Worm (Caenorhabditis elegans) whole organism, L1 larva: ENCODE measurements around the gene T05D4.5.
A peak's percentile ranks its signal among the peaks of the same experiment; 100 is the strongest.

Experiments used
- C04F5.9 ChIP-seq: sonication (generic microtip); optimal IDR thresholded peaks from 2 replicates; lab custom pipeline; 2016; ENCODE audit warnings: missing genetic modification characterization, missing compliant biosample characterization
- F16B12.6 ChIP-seq: fragments of 150-350 bp; optimal IDR thresholded peaks from 2 replicates; lab custom pipeline; 2014; ENCODE audit warnings: missing biosample characterization, missing genetic modification characterization
- Y116A8C.19 ChIP-seq: sonication (generic microtip); optimal IDR thresholded peaks from 2 replicates; lab custom pipeline; 2016; ENCODE audit warnings: missing compliant biosample characterization, missing genetic modification characterization, borderline replicate concordance
- aha-1 ChIP-seq: fragments of 150-350 bp; optimal IDR thresholded peaks from 2 replicates; lab custom pipeline; 2014; ENCODE audit warnings: missing biosample characterization, missing genetic modification characterization
- aly-2 ChIP-seq: fragments of 150-350 bp; optimal IDR thresholded peaks from 2 replicates; lab custom pipeline; 2014; ENCODE audit warnings: missing biosample characterization, missing genetic modification characterization
- blmp-1 ChIP-seq: fragments of 150-350 bp; optimal IDR thresholded peaks from 2 replicates; lab custom pipeline; 2014; ENCODE audit warnings: missing biosample characterization, missing genetic modification characterization
- ceh-63 ChIP-seq: fragments of 200-800 bp; sonication (Bioruptor generic); optimal IDR thresholded peaks from 2 replicates; lab custom pipeline; 2018; ENCODE audit warnings: mild to moderate bottlenecking, missing genetic modification characterization, missing compliant biosample characterization
- ceh-8 ChIP-seq: fragments of 200-800 bp; sonication (Bioruptor generic); optimal IDR thresholded peaks from 2 replicates; lab custom pipeline; 2018; ENCODE audit warnings: mild to moderate bottlenecking, missing genetic modification characterization, moderate library complexity, missing compliant biosample characterization
- ceh-82 ChIP-seq, 3 experiments: fragments of 150-350 bp in 1 of 3; sonication (generic microtip) in 2 of 3; optimal IDR thresholded peaks; 2 replicates each; lab custom pipeline; 2014 to 2017; ENCODE audit warnings: missing biosample characterization in 3 of 3, missing genetic modification characterization in 3 of 3
- ceh-88 ChIP-seq: fragments of 200-800 bp; sonication (Bioruptor generic); IDR thresholded peaks from 2 replicates; pipeline ENCODE4 v1.3.6; 2022; ENCODE audit warnings: missing genetic modification characterization, missing compliant biosample characterization
- ceh-90 ChIP-seq: sonication (generic microtip); optimal IDR thresholded peaks from 2 replicates; lab custom pipeline; 2016; ENCODE audit warnings: missing genetic modification characterization, missing compliant biosample characterization
- dpl-1 ChIP-seq, 3 experiments: fragments of 150-350 bp in 2 of 3; sonication (generic microtip) in 1 of 3; optimal IDR thresholded peaks; 2 replicates each; lab custom pipeline; 2014 to 2017; ENCODE audit warnings: missing biosample characterization in 3 of 3, missing genetic modification characterization in 3 of 3, missing genetic modification reagents in 3 of 3
- efl-1 ChIP-seq, 4 experiments: fragments of 150-350 bp; optimal IDR thresholded peaks in 3 of 4; peaks in 1 of 4; 1 replicate in 1 of 4; 2 replicates in 3 of 4; lab custom pipeline; 2014; ENCODE audit warnings: missing biosample characterization in 2 of 4, missing genetic modification characterization in 2 of 4, missing genetic modification reagents in 2 of 4
- egl-13 ChIP-seq: sonication (generic microtip); optimal IDR thresholded peaks from 2 replicates; lab custom pipeline; 2016; ENCODE audit warnings: missing genotype, missing genetic modification reagents, missing genetic modification characterization, missing compliant biosample characterization
- elt-2 ChIP-seq: sonication (generic microtip); optimal IDR thresholded peaks from 2 replicates; lab custom pipeline; 2016; ENCODE audit warnings: missing genetic modification characterization, mild to moderate bottlenecking, inconsistent platforms, missing compliant biosample characterization, missing genetic modification reagents
- ets-5 ChIP-seq: fragments of 200-800 bp; sonication (Bioruptor generic); IDR thresholded peaks from 2 replicates; pipeline ENCODE4 v1.3.6; 2022; ENCODE audit warnings: missing genetic modification characterization, missing compliant biosample characterization
- fkh-4 ChIP-seq: sonication (generic microtip); optimal IDR thresholded peaks from 2 replicates; lab custom pipeline; 2016; ENCODE audit warnings: missing compliant biosample characterization, missing genetic modification characterization, borderline replicate concordance
- fos-1 ChIP-seq: fragments of 150-350 bp; optimal IDR thresholded peaks from 2 replicates; lab custom pipeline; 2014; ENCODE audit warnings: missing biosample characterization, missing genetic modification characterization
- grh-1 ChIP-seq: fragments of 200-800 bp; sonication (Bioruptor generic); IDR thresholded peaks from 2 replicates; pipeline ENCODE4 v1.3.6; 2022; ENCODE audit warnings: missing genetic modification reagents, missing genetic modification characterization, missing compliant biosample characterization
- hlh-4 ChIP-seq: sonication (generic microtip); optimal IDR thresholded peaks from 2 replicates; lab custom pipeline; 2016; ENCODE audit warnings: mild to moderate bottlenecking, missing genetic modification characterization, missing compliant biosample characterization
- isw-1 ChIP-seq: fragments of 200-800 bp; sonication (Bioruptor generic); IDR thresholded peaks from 2 replicates; pipeline ENCODE4 v1.3.6; 2022; ENCODE audit warnings: missing genetic modification characterization, missing compliant biosample characterization
- jun-1 ChIP-seq: fragments of 150-350 bp; optimal IDR thresholded peaks from 2 replicates; lab custom pipeline; 2014; ENCODE audit warnings: missing biosample characterization, missing genetic modification reagents, missing genetic modification characterization
- lin-14 ChIP-seq: fragments of 200-800 bp; sonication (Bioruptor generic); optimal IDR thresholded peaks from 2 replicates; lab custom pipeline; 2018; ENCODE audit warnings: mild to moderate bottlenecking, missing genetic modification characterization, moderate library complexity, missing compliant biosample characterization
- lin-15B ChIP-seq: fragments of 150-350 bp; sonication (generic microtip); optimal IDR thresholded peaks from 3 replicates; lab custom pipeline; 2014; ENCODE audit warnings: missing biosample characterization, missing genetic modification characterization
- lin-35 ChIP-seq, 2 experiments: fragments of 150-350 bp; optimal IDR thresholded peaks; 2 replicates each; lab custom pipeline; 2014; ENCODE audit warnings: missing biosample characterization in 2 of 2, missing genetic modification characterization in 2 of 2, missing genetic modification reagents in 2 of 2
- lin-39 ChIP-seq: fragments of 150-350 bp; optimal IDR thresholded peaks from 2 replicates; lab custom pipeline; 2014; ENCODE audit warnings: missing biosample characterization, missing genetic modification reagents, missing genetic modification characterization
- lsy-2 ChIP-seq, 2 experiments: fragments of 150-350 bp; optimal IDR thresholded peaks; 2 replicates each; lab custom pipeline; 2014; ENCODE audit warnings: missing biosample characterization in 2 of 2, missing genetic modification characterization in 2 of 2
- mab-9 ChIP-seq: fragments of 200-800 bp; sonication (Bioruptor generic); IDR thresholded peaks from 2 replicates; pipeline ENCODE4 v1.3.6; 2022; ENCODE audit warnings: missing genetic modification reagents, missing genetic modification characterization, missing compliant biosample characterization
- mdl-1 ChIP-seq, 2 experiments: fragments of 150-350 bp; optimal IDR thresholded peaks; 2 replicates each; lab custom pipeline; 2014 to 2017; ENCODE audit warnings: missing biosample characterization in 2 of 2, missing genetic modification characterization in 2 of 2, inconsistent platforms in 1 of 2
- mef-2 ChIP-seq: fragments of 150-350 bp; optimal IDR thresholded peaks from 2 replicates; lab custom pipeline; 2014; ENCODE audit warnings: missing biosample characterization, missing genetic modification characterization
- mep-1 ChIP-seq: fragments of 150-350 bp; optimal IDR thresholded peaks from 2 replicates; lab custom pipeline; 2014; ENCODE audit warnings: missing biosample characterization, missing genetic modification characterization
- nhr-20 ChIP-seq: sonication (generic microtip); optimal IDR thresholded peaks from 2 replicates; lab custom pipeline; 2016; ENCODE audit warnings: mild to moderate bottlenecking, missing genetic modification characterization, missing compliant biosample characterization
- nhr-28 ChIP-seq: fragments of 150-350 bp; optimal IDR thresholded peaks from 2 replicates; lab custom pipeline; 2014; ENCODE audit warnings: missing biosample characterization, missing genetic modification characterization
- nhr-47 ChIP-seq: sonication (generic microtip); optimal IDR thresholded peaks from 2 replicates; lab custom pipeline; 2016; ENCODE audit warnings: mild to moderate bottlenecking, missing genetic modification characterization, moderate library complexity, missing compliant biosample characterization
- nhr-71 ChIP-seq: sonication (generic microtip); optimal IDR thresholded peaks from 2 replicates; lab custom pipeline; 2016; ENCODE audit warnings: mild to moderate bottlenecking, missing genetic modification characterization, moderate library complexity, missing compliant biosample characterization
- nhr-85 ChIP-seq: sonication (generic microtip); peaks from one replicate; lab custom pipeline; 2016; ENCODE audit warnings: missing genetic modification characterization, inconsistent platforms, missing compliant biosample characterization
- nhr-90 ChIP-seq: sonication (generic microtip); optimal IDR thresholded peaks from 2 replicates; lab custom pipeline; 2016; ENCODE audit warnings: mild to moderate bottlenecking, missing genetic modification characterization, missing compliant biosample characterization; ENCODE audit not compliant: poor library complexity
- pag-3 ChIP-seq: sonication (generic microtip); optimal IDR thresholded peaks from 2 replicates; lab custom pipeline; 2017; ENCODE audit warnings: missing genetic modification characterization, mild to moderate bottlenecking, missing compliant biosample characterization, antibody characterized with exemption, borderline replicate concordance; ENCODE audit not compliant: insufficient read depth
- pax-3 ChIP-seq: fragments of 200-800 bp; sonication (Bioruptor generic); optimal IDR thresholded peaks from 2 replicates; lab custom pipeline; 2018; ENCODE audit warnings: mild to moderate bottlenecking, missing genetic modification characterization, moderate library complexity, missing compliant biosample characterization
- pqm-1 ChIP-seq: sonication (generic microtip); optimal IDR thresholded peaks from 3 replicates; lab custom pipeline; 2017; ENCODE audit warnings: missing biosample characterization, missing genetic modification characterization
- rnt-1 ChIP-seq: sonication (generic microtip); optimal IDR thresholded peaks from 2 replicates; lab custom pipeline; 2016; ENCODE audit warnings: mild to moderate bottlenecking, missing genetic modification characterization, moderate library complexity, missing compliant biosample characterization
- snu-23 ChIP-seq: sonication (generic microtip); optimal IDR thresholded peaks from 2 replicates; lab custom pipeline; 2016; ENCODE audit warnings: missing genetic modification characterization, missing compliant biosample characterization
- sox-4 ChIP-seq: sonication (generic microtip); optimal IDR thresholded peaks from 2 replicates; lab custom pipeline; 2016; ENCODE audit warnings: missing genetic modification characterization, missing compliant biosample characterization
- sup-37 ChIP-seq: fragments of 200-800 bp; sonication (Bioruptor generic); optimal IDR thresholded peaks from 2 replicates; lab custom pipeline; 2018; ENCODE audit warnings: mild to moderate bottlenecking, missing genetic modification characterization, missing compliant biosample characterization
- tbx-2 ChIP-seq: sonication (generic microtip); optimal IDR thresholded peaks from 2 replicates; lab custom pipeline; 2016; ENCODE audit warnings: missing genetic modification characterization, missing compliant biosample characterization
- tlp-1 ChIP-seq: fragments of 150-350 bp; optimal IDR thresholded peaks from 2 replicates; lab custom pipeline; 2014; ENCODE audit warnings: missing biosample characterization, missing genetic modification characterization
- unc-30 ChIP-seq: sonication (generic microtip); optimal IDR thresholded peaks from 2 replicates; lab custom pipeline; 2017; ENCODE audit warnings: missing biosample characterization, missing genetic modification characterization
- unc-62 ChIP-seq: fragments of 150-350 bp; optimal IDR thresholded peaks from 2 replicates; lab custom pipeline; 2014; ENCODE audit warnings: missing biosample characterization, missing genetic modification reagents, missing genetic modification characterization
- unc-86 ChIP-seq: sonication (generic microtip); optimal IDR thresholded peaks from 2 replicates; lab custom pipeline; 2016; ENCODE audit warnings: missing genetic modification characterization, missing compliant biosample characterization
- vab-15 ChIP-seq: sonication (generic microtip); optimal IDR thresholded peaks from 2 replicates; lab custom pipeline; 2017; ENCODE audit warnings: missing genotype, mild to moderate bottlenecking, missing genetic modification characterization, missing compliant biosample characterization
- zip-4 ChIP-seq: fragments of 200-800 bp; sonication (Bioruptor generic); optimal IDR thresholded peaks from 2 replicates; lab custom pipeline; 2018; ENCODE audit warnings: mild to moderate bottlenecking, missing genetic modification characterization, moderate library complexity, missing compliant biosample characterization
- ztf-4 ChIP-seq: fragments of 150-350 bp; optimal IDR thresholded peaks from 2 replicates; lab custom pipeline; 2014; ENCODE audit warnings: missing biosample characterization, missing genetic modification characterization

The T05D4.5 gene

ce11 chrIII:13606016-13606530 is 25.4 kb downstream of the T05D4.5 start, which contains the start of gene act-5:
Gene act-5, minus strand, starts transcription at chrIII:13606066.
- TF ChIP-seq elt-2 (tag; lab: Kevin White, UChicago): peak; percentile 91
- no peak for TF ChIP-seq rnt-1 (tag; lab: Kevin White, UChicago)
- TF ChIP-seq blmp-1 (tag; lab: Kevin White, UChicago): no peak
- peak; percentile 26 for TF ChIP-seq nhr-71 (tag; lab: Kevin White, UChicago)
- TF ChIP-seq unc-30: no peak
- TF ChIP-seq mab-9 (GFP tag; lab: Robert Waterston, UW): no peak
- TF ChIP-seq snu-23 (GFP tag; lab: Kevin White, UChicago): no peak
- TF ChIP-seq sup-37 (GFP tag; lab: Kevin White, UChicago): no peak
- no peak for TF ChIP-seq fos-1
- TF ChIP-seq aha-1 (tag; lab: Kevin White, UChicago): no peak
- no peak for TF ChIP-seq ceh-82 (tag; optimal IDR thresholded peaks at IDR 0.05; lab: Kevin White, UChicago)
- no peak for TF ChIP-seq unc-86 (tag; lab: Kevin White, UChicago)
- TF ChIP-seq ets-5 (GFP tag; lab: Robert Waterston, UW): no peak
- TF ChIP-seq pqm-1 (tag; lab: Kevin White, UChicago): peak; percentile 79
- no peak for TF ChIP-seq tbx-2 (tag; lab: Kevin White, UChicago)
- no peak for TF ChIP-seq aly-2
- TF ChIP-seq sox-4 (tag; lab: Kevin White, UChicago): no peak
- no peak for TF ChIP-seq ceh-90 (tag; lab: Kevin White, UChicago)
- no peak for TF ChIP-seq lin-39 (tag; lab: Kevin White, UChicago)
- TF ChIP-seq efl-1 (optimal IDR thresholded peaks at IDR 0.05; lab: Kevin White, UChicago): no peak
- peak in 1 of 2 experiments; percentile 76 for TF ChIP-seq efl-1 (GFP tag; optimal IDR thresholded peaks at IDR 0.05 in 1 of 2; lab: Kevin White, UChicago)
- peak in 1 of 2 experiments; percentile 30 for TF ChIP-seq mdl-1 (tag; optimal IDR thresholded peaks at IDR 0.05; lab: Kevin White, UChicago)
- TF ChIP-seq ceh-88 (GFP tag; lab: Robert Waterston, UW): no peak
- TF ChIP-seq hlh-4 (tag; lab: Kevin White, UChicago): no peak
- TF ChIP-seq nhr-47: no peak
- no peak for TF ChIP-seq isw-1
- no peak for TF ChIP-seq pag-3 (tag; lab: Kevin White, UChicago)
- no peak for TF ChIP-seq unc-62
- TF ChIP-seq F16B12.6 (tag; lab: Kevin White, UChicago): no peak
- TF ChIP-seq pax-3: peak; percentile 3
- TF ChIP-seq lin-14 (GFP tag; lab: Kevin White, UChicago): peak; percentile 23
- TF ChIP-seq C04F5.9 (tag; lab: Kevin White, UChicago): no peak
- TF ChIP-seq ceh-8 (GFP tag; lab: Kevin White, UChicago): no peak
- no peak for TF ChIP-seq Y116A8C.19 (tag; lab: Kevin White, UChicago)
- no peak for TF ChIP-seq zip-4 (GFP tag; lab: Kevin White, UChicago)
- TF ChIP-seq grh-1 (GFP tag; lab: Robert Waterston, UW): no peak
- TF ChIP-seq nhr-20 (tag; lab: Kevin White, UChicago): no peak
- no peak for TF ChIP-seq dpl-1 (GFP tag; optimal IDR thresholded peaks at IDR 0.05; lab: Kevin White, UChicago)
- no peak for TF ChIP-seq lsy-2 (tag; optimal IDR thresholded peaks at IDR 0.05; lab: Kevin White, UChicago)
- TF ChIP-seq egl-13 (tag; lab: Kevin White, UChicago): no peak
- TF ChIP-seq lin-35 (GFP tag; optimal IDR thresholded peaks at IDR 0.05; lab: Kevin White, UChicago): peak in 1 of 2 experiments; percentile 71
- no peak for TF ChIP-seq mef-2 (tag; lab: Kevin White, UChicago)
- no peak for TF ChIP-seq fkh-4
- peak; percentile 17 for TF ChIP-seq jun-1
- TF ChIP-seq tlp-1 (tag; lab: Kevin White, UChicago): no peak
- no peak for TF ChIP-seq ztf-4 (tag; lab: Kevin White, UChicago)
- peak; percentile 48 for TF ChIP-seq nhr-85 (tag; lab: Kevin White, UChicago)
- no peak for TF ChIP-seq ceh-63 (GFP tag; lab: Kevin White, UChicago)
- peak; percentile 30 for TF ChIP-seq nhr-90 (tag; lab: Kevin White, UChicago)
- TF ChIP-seq nhr-28 (tag; lab: Kevin White, UChicago): no peak
- TF ChIP-seq lin-15B (tag; lab: Kevin White, UChicago): no peak
- TF ChIP-seq vab-15 (tag; lab: Kevin White, UChicago): no peak
- TF ChIP-seq mep-1 (tag; lab: Kevin White, UChicago): no peak
